Worm (Caenorhabditis elegans): ENCODE data around the gene oatr-1.
A peak's percentile ranks its signal among the peaks of the same experiment; 100 is the strongest.

Gene oatr-1

ce11 chrIII:6345968-6346498 is 49.9 kb downstream of the oatr-1 start, which contains the start of the genes trmt-10C.2 and C56G2.22:
TSS of gene trmt-10C.2 (plus strand) at chrIII:6346281.
TSS of gene C56G2.22 (plus strand) at chrIII:6346448.
- TF ChIP-seq dmd-6 (GFP tag; IDR thresholded peaks at IDR 0.05) = no peak
- peak; percentile 2 for TF ChIP-seq aha-1 (tag)
- no peak for TF ChIP-seq pha-4 (GFP tag; IDR thresholded peaks at IDR 0.05)
- TF ChIP-seq pha-4 (tag; optimal IDR thresholded peaks at IDR 0.05) = peak; percentile 8
- no peak for TF ChIP-seq daf-16 (GFP tag; optimal IDR thresholded peaks at IDR 0.05)
- TF ChIP-seq daf-16 (tag; optimal IDR thresholded peaks at IDR 0.05) = peak; percentile 87

- TF ChIP-seq tra-1 (GFP tag; IDR thresholded peaks at IDR 0.05) = no peak
- TF ChIP-seq hif-1 (tag; optimal IDR thresholded peaks at IDR 0.05) = peak in 1 of 2 experiments; percentile 57
- peak; percentile 99 for TF ChIP-seq aha-1 (tag)
- peak; percentile 60 for TF ChIP-seq nhr-77 (tag; optimal IDR thresholded peaks at IDR 0.05)
- peak; percentile 45 for TF ChIP-seq nhr-6 (tag; optimal IDR thresholded peaks at IDR 0.05)
- TF ChIP-seq dpl-1 (GFP tag; optimal IDR thresholded peaks at IDR 0.05) = peak; percentile 75
- TF ChIP-seq nhr-25 (tag; optimal IDR thresholded peaks at IDR 0.05; ENCODE audit: borderline replicate concordance, insufficient read depth) = peak; percentile 71
- TF ChIP-seq ZK546.5 (tag; optimal IDR thresholded peaks at IDR 0.05) = peak in 1 of 2 experiments; percentile 14
- peak; percentile 71 for TF ChIP-seq lin-38 (GFP tag; IDR thresholded peaks at IDR 0.05)
- no peak for TF ChIP-seq mxl-2 (GFP tag; conservative IDR thresholded peaks at IDR 0.05)
- TF ChIP-seq spr-3 (GFP tag; optimal IDR thresholded peaks at IDR 0.05) = no peak
- TF ChIP-seq ztf-7 (tag; optimal IDR thresholded peaks at IDR 0.05) = peak; percentile 37
- 0 out of 2 replicates have a peak, but pooled peaks have one; percentile 51 for TF ChIP-seq lim-7 (GFP tag; IDR thresholded peaks at IDR 0.05)
- TF ChIP-seq unc-130 (GFP tag; optimal IDR thresholded peaks at IDR 0.05) = peak; percentile 34
- peak; percentile 73 for TF ChIP-seq hlh-11 (tag; optimal IDR thresholded peaks at IDR 0.05)
- peak; percentile 87 for TF ChIP-seq mep-1 (tag; optimal IDR thresholded peaks at IDR 0.05)
- TF ChIP-seq nhr-48 (tag; optimal IDR thresholded peaks at IDR 0.05) = peak; percentile 6
- peak; percentile 78 for TF ChIP-seq nhr-11 (tag; optimal IDR thresholded peaks at IDR 0.05)
- TF ChIP-seq dve-1 (tag; optimal IDR thresholded peaks at IDR 0.05; ENCODE audit: insufficient read depth) = peak; percentile 59
- TF ChIP-seq Y105C5A.15 (GFP tag; IDR thresholded peaks at IDR 0.05) = no peak
- peak; percentile 44 for TF ChIP-seq fkh-10 (GFP tag; optimal IDR thresholded peaks at IDR 0.05)
- peak; percentile 38 for TF ChIP-seq nhr-10 (tag; optimal IDR thresholded peaks at IDR 0.05)
- 0 out of 2 replicates have a peak, but pooled peaks have one; percentile 33 for TF ChIP-seq ceh-20 (GFP tag; IDR thresholded peaks at IDR 0.05)
- TF ChIP-seq mdl-1 (tag; optimal IDR thresholded peaks at IDR 0.05) = peak in 1 of 2 experiments; percentile 78
- peak; percentile 81 for TF ChIP-seq hmg-1.1 (GFP tag; IDR thresholded peaks at IDR 0.05)
- TF ChIP-seq Y5F2A.4 (GFP tag; optimal IDR thresholded peaks at IDR 0.05) = no peak
- TF ChIP-seq nhr-76 (tag; optimal IDR thresholded peaks at IDR 0.05) = no peak
- peak; percentile 38 for TF ChIP-seq F37D6.2 (tag; optimal IDR thresholded peaks at IDR 0.05)
- 0 out of 2 replicates have a peak, but pooled peaks have one; percentile 37 for TF ChIP-seq Y48G9A.11 (GFP tag; IDR thresholded peaks at IDR 0.05)
- 0 out of 2 replicates have a peak, but pooled peaks have one; percentile 39 for TF ChIP-seq arid-1 (GFP tag; conservative IDR thresholded peaks at IDR 0.05)
- no peak for TF ChIP-seq spr-1 (tag; optimal IDR thresholded peaks at IDR 0.05)
- TF ChIP-seq nhr-42 (GFP tag; IDR thresholded peaks at IDR 0.05) = 0 out of 2 replicates have a peak, but pooled peaks have one; percentile 33
- TF ChIP-seq fos-1 (tag; optimal IDR thresholded peaks at IDR 0.05) = no peak
- TF ChIP-seq unc-62 (GFP tag; optimal IDR thresholded peaks at IDR 0.05 in 1 of 2) = peak in 1 of 2 experiments; percentile 38
- TF ChIP-seq unc-62 (tag; optimal IDR thresholded peaks at IDR 0.05) = no peak
- TF ChIP-seq mdt-29 (GFP tag; IDR thresholded peaks at IDR 0.05) = peak; percentile 58; the same call in 1 of the 2 replicates
- TF ChIP-seq unc-39 (tag; optimal IDR thresholded peaks at IDR 0.05) = no peak
- peak; percentile 58; the same call in 1 of the 2 replicates for TF ChIP-seq madf-9 (GFP tag; conservative IDR thresholded peaks at IDR 0.05)
- peak; percentile 63 for TF ChIP-seq rbr-2 (tag; optimal IDR thresholded peaks at IDR 0.05)
- TF ChIP-seq attf-4 (tag; optimal IDR thresholded peaks at IDR 0.05) = no peak
- TF ChIP-seq ctbp-1 (GFP tag; IDR thresholded peaks at IDR 0.05) = no peak
- peak; percentile 87 for TF ChIP-seq mes-2 (tag; optimal IDR thresholded peaks at IDR 0.05; ENCODE audit: poor library complexity, severe bottlenecking)
- TF ChIP-seq F49E8.2 (tag; optimal IDR thresholded peaks at IDR 0.05; ENCODE audit: borderline replicate concordance) = peak; percentile 61
- TF ChIP-seq daf-8 (GFP tag; IDR thresholded peaks at IDR 0.05) = no peak
Observed at ce11 chrIII:6344737-6345136, 51.2 kb downstream of the oatr-1 start.
